Worm (Caenorhabditis elegans) whole organism, L3 larva: ENCODE data around the gene lips-3.

ENCODE experiments used
- R02D3.7 ChIP-seq: fragments of 150-350 bp; optimal IDR thresholded peaks from 2 replicates; lab custom pipeline; 2014; ENCODE audit warnings: missing biosample characterization, missing genetic modification characterization
- elt-1 ChIP-seq: fragments of 150-350 bp; optimal IDR thresholded peaks from 2 replicates; lab custom pipeline; 2014; ENCODE audit warnings: missing biosample characterization, missing genetic modification characterization
- nhr-12 ChIP-seq: fragments of 150-350 bp; optimal IDR thresholded peaks from 2 replicates; lab custom pipeline; 2014; ENCODE audit warnings: missing biosample characterization, missing genetic modification characterization

- no peak for TF ChIP-seq nhr-12 (tag; lab: Kevin White, UChicago)
- no peak for TF ChIP-seq elt-1
- no peak for TF ChIP-seq R02D3.7 (tag; lab: Kevin White, UChicago)
Measured at ce11 chrIII:4634947-4635346, 18.6 kb downstream of the lips-3 start, which contains the start of gene clec-153.
